Worm (Caenorhabditis elegans) whole organism, L3 larva: ENCODE data around the gene F22E5.9.

ENCODE experiments used
- R02D3.7 ChIP-seq: fragments of 150-350 bp; optimal IDR thresholded peaks from 2 replicates; lab custom pipeline; 2014; ENCODE audit warnings: missing biosample characterization, missing genetic modification characterization
- ZK546.5 ChIP-seq: sonication (generic microtip); optimal IDR thresholded peaks from 2 replicates; lab custom pipeline; 2017; ENCODE audit warnings: missing biosample characterization, missing genetic modification characterization
- elt-1 ChIP-seq: fragments of 150-350 bp; optimal IDR thresholded peaks from 2 replicates; lab custom pipeline; 2014; ENCODE audit warnings: missing biosample characterization, missing genetic modification characterization
- elt-3 ChIP-seq, 3 experiments: fragments of 150-350 bp in 1 of 3; sonication (generic microtip) in 2 of 3; optimal IDR thresholded peaks; 2 replicates in 2 of 3; 4 replicates in 1 of 3; lab custom pipeline; 2014 to 2017; ENCODE audit warnings: missing biosample characterization in 3 of 3, missing genetic modification characterization in 3 of 3
- jun-1 ChIP-seq: fragments of 150-350 bp; optimal IDR thresholded peaks from 2 replicates; lab custom pipeline; 2014; ENCODE audit warnings: missing biosample characterization, missing genetic modification reagents, missing genetic modification characterization
- nhr-237 ChIP-seq: fragments of 150-350 bp; optimal IDR thresholded peaks from 2 replicates; lab custom pipeline; 2014; ENCODE audit warnings: missing biosample characterization, missing genetic modification characterization
- nhr-77 ChIP-seq: fragments of 150-350 bp; optimal IDR thresholded peaks from 2 replicates; lab custom pipeline; 2014; ENCODE audit warnings: missing biosample characterization, missing genetic modification characterization
- pha-4 ChIP-seq: fragments of 150-350 bp; optimal IDR thresholded peaks from 2 replicates; lab custom pipeline; 2014; ENCODE audit warnings: missing biosample characterization, missing genetic modification reagents, missing genetic modification characterization
- sea-2 ChIP-seq: fragments of 150-350 bp; sonication (generic microtip); optimal IDR thresholded peaks from 4 replicates; lab custom pipeline; 2014; ENCODE audit warnings: missing biosample characterization, missing genetic modification reagents, missing genetic modification characterization
- ztf-4 ChIP-seq: fragments of 150-350 bp; optimal IDR thresholded peaks from 2 replicates; lab custom pipeline; 2014; ENCODE audit warnings: missing biosample characterization, missing genetic modification characterization

DNA sequence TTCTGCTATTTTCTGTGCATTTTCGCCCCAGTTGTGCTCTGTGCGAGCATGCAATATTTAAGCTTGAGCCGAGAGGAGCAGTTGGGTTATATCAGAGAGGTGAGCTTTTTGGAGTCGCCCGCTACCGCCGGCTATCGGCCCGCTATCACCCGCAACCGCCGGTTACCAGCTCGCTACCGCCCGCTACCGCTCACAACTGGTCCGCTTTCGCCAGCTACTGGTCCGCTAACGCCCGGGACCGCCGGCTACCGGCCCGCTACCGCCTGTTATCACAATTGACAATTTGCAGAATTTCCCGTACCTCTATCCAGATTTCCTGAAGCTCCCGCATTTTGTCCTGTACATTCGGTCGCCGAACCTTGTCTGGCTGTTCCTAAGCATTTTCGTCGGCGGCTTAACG is 9.8 kb upstream of the F22E5.9 start:
- TF ChIP-seq R02D3.7 (tag; lab: Kevin White, UChicago) (no peak), pha-4 (tag; lab: Kevin White, UChicago) (no peak), ZK546.5 (no peak), sea-2 (GFP tag; lab: Kevin White, UChicago) (no peak), jun-1 (no peak), ztf-4 (tag; lab: Kevin White, UChicago) (no peak), nhr-237 (no peak), elt-3 (tag; optimal IDR thresholded peaks at IDR 0.05; lab: Kevin White, UChicago) (no peak), nhr-77 (tag; lab: Kevin White, UChicago) (no peak), elt-1 (tag; lab: Kevin White, UChicago) (no peak)
